Worm (Caenorhabditis elegans): ENCODE results near the gene nit-1.
"Not testable (repeated sequence)": the region's sequence is repeated elsewhere in the genome, so short reads cannot be mapped to it uniquely, and the experiment has no call there.

Gene nit-1

ce11 chrIII:3893992-3894391 is 28.0 kb upstream of the nit-1 start:
- peak; percentile 64 for TF ChIP-seq nhr-80 (tag; optimal IDR thresholded peaks at IDR 0.05)
- TF ChIP-seq F10E7.11 (tag; optimal IDR thresholded peaks at IDR 0.05), result no peak

ce11 chrIII:3895887-3896286 is 26.1 kb upstream of the nit-1 start:
- TF ChIP-seq ekl-4 (GFP tag; IDR thresholded peaks at IDR 0.05) (0 out of 2 replicates have a peak, but pooled peaks have one; percentile 34), hsf-1 (GFP tag; IDR thresholded peaks at IDR 0.05) (peak; percentile 95)

- TF ChIP-seq C17E4.6 (GFP tag; IDR thresholded peaks at IDR 0.05), result peak; percentile 47; the same call in 1 of the 2 replicates
- peak; percentile 96 for TF ChIP-seq F39B2.1 (GFP tag; IDR thresholded peaks at IDR 0.05)
- peak; percentile 96 for TF ChIP-seq ceh-40 (GFP tag; IDR thresholded peaks at IDR 0.05)
- TF ChIP-seq ztf-25 (GFP tag; IDR thresholded peaks at IDR 0.05), result peak; percentile 45; the same call in 1 of the 2 replicates
- TF ChIP-seq dox-1 (GFP tag; IDR thresholded peaks at IDR 0.05), result peak; percentile 98
- TF ChIP-seq rcor-1 (GFP tag; IDR thresholded peaks at IDR 0.05), result peak; percentile 95
- TF ChIP-seq madf-3 (GFP tag; IDR thresholded peaks at IDR 0.05), result peak; percentile 96
- peak; percentile 69 for TF ChIP-seq lin-26 (GFP tag; IDR thresholded peaks at IDR 0.05)
- peak; percentile 90 for TF ChIP-seq pbrm-1 (GFP tag; IDR thresholded peaks at IDR 0.05)
- TF ChIP-seq egl-44 (GFP tag; IDR thresholded peaks at IDR 0.05), result 0 out of 2 replicates have a peak, but pooled peaks have one; percentile 29
- TF ChIP-seq let-526 (GFP tag; IDR thresholded peaks at IDR 0.05), result peak; percentile 94
- TF ChIP-seq nfyb-1 (GFP tag; IDR thresholded peaks at IDR 0.05), result peak; percentile 90
- TF ChIP-seq B0019.2 (GFP tag; conservative IDR thresholded peaks at IDR 0.05), result peak; percentile 90
- TF ChIP-seq cebp-1 (GFP tag; IDR thresholded peaks at IDR 0.05), result peak; percentile 42; the same call in 1 of the 2 replicates
- TF ChIP-seq cebp-1 (tag; optimal IDR thresholded peaks at IDR 0.05), result not testable (repeated sequence)
- TF ChIP-seq egl-18 (GFP tag; IDR thresholded peaks at IDR 0.05), result peak; percentile 92
- peak; percentile 72 for TF ChIP-seq ceh-100 (GFP tag; IDR thresholded peaks at IDR 0.05)
- TF ChIP-seq attf-6 (GFP tag; IDR thresholded peaks at IDR 0.05), result peak; percentile 94
- peak; percentile 39; the same call in 1 of the 2 replicates for TF ChIP-seq F33H1.4 (GFP tag; IDR thresholded peaks at IDR 0.05)
- TF ChIP-seq ztf-28 (GFP tag; IDR thresholded peaks at IDR 0.05), result peak; percentile 95
- peak; percentile 77 for TF ChIP-seq madf-6 (GFP tag; IDR thresholded peaks at IDR 0.05)
- peak; percentile 79; the same call in 1 of the 2 replicates for TF ChIP-seq bed-1 (GFP tag; IDR thresholded peaks at IDR 0.05)
- peak; percentile 69; the same call in 1 of the 2 replicates for TF ChIP-seq Y79H2A.3 (GFP tag; conservative IDR thresholded peaks at IDR 0.05)
- TF ChIP-seq mcd-1 (GFP tag; IDR thresholded peaks at IDR 0.05), result 0 out of 2 replicates have a peak, but pooled peaks have one; percentile 33
- peak; percentile 28; the same call in 1 of the 2 replicates for TF ChIP-seq attf-3 (GFP tag; conservative IDR thresholded peaks at IDR 0.05)
- peak; percentile 93 for TF ChIP-seq D2030.7 (GFP tag; IDR thresholded peaks at IDR 0.05)
- TF ChIP-seq lag-1 (GFP tag; IDR thresholded peaks at IDR 0.05), result peak; percentile 83; the same call in 1 of the 2 replicates
- TF ChIP-seq nfya-2 (GFP tag; IDR thresholded peaks at IDR 0.05), result peak; percentile 83; the same call in 1 of the 2 replicates
- peak; percentile 94 for TF ChIP-seq ekl-4 (GFP tag; IDR thresholded peaks at IDR 0.05)
- peak; percentile 95 for TF ChIP-seq Y53F4B.3 (GFP tag; IDR thresholded peaks at IDR 0.05)
- TF ChIP-seq madf-8 (GFP tag; conservative IDR thresholded peaks at IDR 0.05), result peak; percentile 64
- peak; percentile 40 for TF ChIP-seq hmg-1.2 (GFP tag; IDR thresholded peaks at IDR 0.05)
- TF ChIP-seq cebp-2 (GFP tag; IDR thresholded peaks at IDR 0.05), result peak; percentile 90; the same call in 1 of the 2 replicates
- 0 out of 2 replicates have a peak, but pooled peaks have one; percentile 5 for TF ChIP-seq hmg-20 (GFP tag; IDR thresholded peaks at IDR 0.05)
- peak; percentile 89 for TF ChIP-seq aptf-3 (GFP tag; IDR thresholded peaks at IDR 0.05)
- peak; percentile 95 for TF ChIP-seq Y95B8A.8 (GFP tag; IDR thresholded peaks at IDR 0.05)
- TF ChIP-seq Y67H2A.10 (GFP tag; conservative IDR thresholded peaks at IDR 0.05), result peak; percentile 73
- peak; percentile 99 for TF ChIP-seq ceh-58 (GFP tag; IDR thresholded peaks at IDR 0.05)
- TF ChIP-seq aptf-2 (GFP tag; conservative IDR thresholded peaks at IDR 0.05), result 0 out of 2 replicates have a peak, but pooled peaks have one; percentile 10
- TF ChIP-seq hsf-1 (GFP tag; IDR thresholded peaks at IDR 0.05), result peak; percentile 99
- peak; percentile 79 for TF ChIP-seq Y53G8AR.9 (GFP tag; conservative IDR thresholded peaks at IDR 0.05)
Measured at ce11 chrIII:3897116-3897845, 24.7 kb upstream of the nit-1 start.

Measured in whole organism, young adult.